Worm (Caenorhabditis elegans): ENCODE measurements around the gene srz-101.

srz-101 gene

DNA sequence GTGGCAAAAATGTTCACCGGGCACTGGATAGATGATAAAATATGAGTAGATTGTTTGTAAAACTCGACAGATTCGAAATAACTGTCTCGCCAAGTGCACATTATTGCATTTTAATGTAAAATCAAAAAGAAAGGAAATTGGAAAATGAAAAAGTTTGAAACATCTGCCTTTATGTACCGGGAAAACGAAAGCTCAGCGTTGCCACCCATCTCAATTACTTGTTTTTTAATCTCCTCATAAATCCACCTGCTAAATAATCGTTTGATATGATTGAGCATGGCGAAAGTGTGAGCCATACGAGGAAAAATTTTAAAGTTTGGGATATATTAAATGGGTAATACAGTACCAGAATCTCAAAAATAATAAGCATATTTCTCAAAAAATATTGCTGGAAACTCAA is 21.9 kb downstream of the srz-101 start, which contains the start of gene srh-137:
Gene srh-137, minus strand, starts transcription at position 101 of the 400 bp plus-strand sequence.
- no peak for TF ChIP-seq ets-4 (tag; optimal IDR thresholded peaks at IDR 0.05)

DNA sequence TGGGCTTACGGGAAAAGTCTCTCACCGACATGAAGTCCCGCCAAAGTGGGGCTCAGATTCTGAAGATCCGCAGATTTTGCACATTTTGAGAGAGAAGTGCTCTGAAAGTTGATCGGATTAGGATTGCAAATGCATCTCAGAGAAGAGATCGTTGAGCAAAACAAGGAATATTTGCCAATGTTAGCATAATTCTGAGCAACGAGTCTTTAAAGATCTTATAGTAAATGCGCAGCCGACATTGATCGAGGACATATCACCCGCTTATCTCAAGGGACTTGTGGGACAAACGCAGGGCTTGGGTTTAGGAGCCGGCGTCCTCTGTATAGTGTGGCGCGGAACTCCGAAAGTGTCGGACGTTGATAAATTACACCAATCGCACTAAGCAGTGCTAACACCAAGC is 29.1 kb downstream of the srz-101 start, which contains the start of gene nhr-112:
Gene nhr-112, minus strand, starts transcription at position 101 of the 400 bp plus-strand sequence.
- TF ChIP-seq ceh-45 (GFP tag; IDR thresholded peaks at IDR 0.05) (no peak), unc-55 (GFP tag; optimal IDR thresholded peaks at IDR 0.05) (no peak), nhr-11 (tag; optimal IDR thresholded peaks at IDR 0.05) (no peak), hlh-8 (tag; optimal IDR thresholded peaks at IDR 0.05) (no peak), odd-2 (tag; optimal IDR thresholded peaks at IDR 0.05) (no peak), ztf-16 (tag; optimal IDR thresholded peaks at IDR 0.05) (no peak), eyg-1 (tag; optimal IDR thresholded peaks at IDR 0.05) (no peak), pqm-1 (tag; optimal IDR thresholded peaks at IDR 0.05) (no peak), ceh-2 (tag; optimal IDR thresholded peaks at IDR 0.05) (no peak)

DNA sequence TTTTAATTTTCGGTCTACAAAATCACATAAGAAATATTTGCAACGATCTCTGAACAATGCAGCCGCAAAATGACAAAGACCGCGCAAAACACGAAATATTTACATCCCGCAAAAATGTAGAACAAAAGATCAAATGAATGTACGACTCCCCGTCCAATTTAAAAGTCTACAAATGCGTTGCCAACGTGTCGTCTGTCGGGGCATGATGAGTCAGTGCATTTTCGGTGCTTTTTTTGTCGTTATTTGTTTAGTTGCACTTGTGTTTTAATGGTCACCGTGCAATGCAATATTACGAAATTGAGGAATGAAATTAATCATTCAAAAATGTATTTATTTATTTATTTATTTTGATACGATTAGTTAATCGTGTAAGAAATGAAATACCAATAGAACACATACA is 29.9 kb downstream of the srz-101 start:
- TF ChIP-seq gmeb-2 (tag; optimal IDR thresholded peaks at IDR 0.05) (no peak), ceh-31 (tag; optimal IDR thresholded peaks at IDR 0.05) (no peak), syd-9 (tag; optimal IDR thresholded peaks at IDR 0.05) (no peak), hlh-13 (GFP tag; optimal IDR thresholded peaks at IDR 0.05) (no peak), hlh-30 (tag; optimal IDR thresholded peaks at IDR 0.05; ENCODE audit: insufficient read depth) (no peak), Y22D7AL.16 (tag; optimal IDR thresholded peaks at IDR 0.05) (no peak), pat-9 (tag; optimal IDR thresholded peaks at IDR 0.05) (no peak), K09A11.1 (tag; optimal IDR thresholded peaks at IDR 0.05; ENCODE audit: insufficient read depth) (no peak), elt-2 (tag; optimal IDR thresholded peaks at IDR 0.05) (no peak), T23F11.4 (GFP tag; optimal IDR thresholded peaks at IDR 0.05) (no peak), zip-5 (tag; optimal IDR thresholded peaks at IDR 0.05) (no peak), hlh-8 (tag; optimal IDR thresholded peaks at IDR 0.05) (no peak), che-1 (tag; optimal IDR thresholded peaks at IDR 0.05) (no peak), pax-1 (tag; optimal IDR thresholded peaks at IDR 0.05) (no peak)

DNA sequence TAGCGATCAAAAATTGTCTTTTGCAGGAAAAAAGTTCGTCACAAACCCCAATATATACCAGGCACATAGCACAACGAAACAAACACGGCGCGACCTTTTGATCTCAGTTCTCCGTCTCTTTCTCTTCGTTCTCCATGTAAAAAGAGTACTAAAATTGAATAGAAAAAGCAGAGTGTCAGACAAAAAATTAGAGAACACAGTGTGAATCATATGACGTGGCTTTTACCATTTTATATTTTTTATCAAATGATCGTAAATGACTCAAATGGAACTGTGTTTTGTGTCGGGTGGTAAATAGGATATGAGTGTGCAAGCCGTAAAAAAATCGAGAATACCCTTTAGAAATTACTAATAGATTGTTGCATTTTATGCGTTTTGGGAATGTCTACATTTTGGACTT is 31.3 kb downstream of the srz-101 start:
- no peak for TF ChIP-seq ceh-2 (tag; optimal IDR thresholded peaks at IDR 0.05)

DNA sequence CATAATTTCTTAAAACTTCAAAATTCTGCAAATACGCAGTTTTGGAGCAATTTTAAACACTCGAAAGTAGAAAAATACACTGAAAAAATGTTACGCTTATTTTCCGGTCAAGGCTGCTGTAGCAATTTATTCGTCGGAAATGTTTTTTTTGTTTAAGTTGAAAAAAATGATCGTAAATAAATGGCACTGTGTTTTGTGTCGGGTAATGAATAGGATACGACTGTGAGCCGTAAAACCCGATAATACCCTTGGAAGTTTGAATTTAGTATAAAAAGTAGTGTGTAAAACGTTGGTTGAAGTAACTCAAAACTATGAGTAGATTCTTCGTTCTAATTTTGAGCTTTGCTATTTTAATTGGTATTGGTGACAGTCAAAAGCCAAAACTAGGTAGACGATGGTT is 32.3 kb downstream of the srz-101 start, which contains the start of gene T25E12.14:
Gene T25E12.14, plus strand, starts transcription at position 301 of the 400 bp plus-strand sequence.
- no peak for TF ChIP-seq T23F11.4 (GFP tag; optimal IDR thresholded peaks at IDR 0.05)
- TF ChIP-seq elt-4 (tag; optimal IDR thresholded peaks at IDR 0.05): no peak
- TF ChIP-seq C38D4.7 (GFP tag; optimal IDR thresholded peaks at IDR 0.05): no peak
- TF ChIP-seq ceh-18 (tag; optimal IDR thresholded peaks at IDR 0.05): no peak
- TF ChIP-seq che-1 (tag; optimal IDR thresholded peaks at IDR 0.05): no peak
- no peak for TF ChIP-seq nhr-11 (tag; optimal IDR thresholded peaks at IDR 0.05)
- no peak for TF ChIP-seq K09A11.1 (tag; optimal IDR thresholded peaks at IDR 0.05; ENCODE audit: insufficient read depth)
- TF ChIP-seq unc-3 (GFP tag; conservative IDR thresholded peaks at IDR 0.05): no peak
- TF ChIP-seq unc-3 (tag; optimal IDR thresholded peaks at IDR 0.05): no peak

DNA sequence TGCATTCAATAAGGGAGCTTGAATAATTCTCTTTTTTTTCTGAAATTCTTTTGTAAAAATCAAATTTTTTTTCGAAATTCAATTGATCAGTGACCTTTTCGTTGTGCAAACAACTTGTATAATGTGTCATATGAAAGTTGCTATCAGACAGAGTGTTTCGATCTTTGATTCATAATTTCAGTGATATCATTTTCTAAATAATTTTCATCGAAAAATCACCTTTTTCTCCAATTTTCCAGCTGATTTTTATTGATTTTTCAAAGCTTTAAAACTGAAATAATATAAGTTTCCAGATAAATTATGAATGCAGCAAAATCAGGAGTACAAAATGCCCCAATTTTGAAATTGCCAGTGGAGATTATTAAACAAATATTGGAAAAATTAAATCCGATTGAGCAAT is 33.8 kb downstream of the srz-101 start, which contains the start of gene fbxa-127:
Gene fbxa-127, plus strand, starts transcription at position 301 of the 400 bp plus-strand sequence.
- no peak for TF ChIP-seq npax-4 (tag; optimal IDR thresholded peaks at IDR 0.05)
- no peak for TF ChIP-seq lin-11 (tag; optimal IDR thresholded peaks at IDR 0.05)
- TF ChIP-seq pax-1 (tag; optimal IDR thresholded peaks at IDR 0.05): no peak
- no peak for TF ChIP-seq nhr-232 (tag; optimal IDR thresholded peaks at IDR 0.05)
- TF ChIP-seq unc-42 (tag; optimal IDR thresholded peaks at IDR 0.05): no peak
- TF ChIP-seq nhr-11 (tag; optimal IDR thresholded peaks at IDR 0.05): no peak
- no peak for TF ChIP-seq madf-2 (tag; optimal IDR thresholded peaks at IDR 0.05)
- TF ChIP-seq hlh-8 (tag; optimal IDR thresholded peaks at IDR 0.05): no peak
- TF ChIP-seq K02D7.2 (tag; optimal IDR thresholded peaks at IDR 0.05): no peak
- TF ChIP-seq sdc-2 (tag; optimal IDR thresholded peaks at IDR 0.05): no peak
- no peak for TF ChIP-seq elt-2 (tag; optimal IDR thresholded peaks at IDR 0.05)
- no peak for TF ChIP-seq ceh-22 (tag; optimal IDR thresholded peaks at IDR 0.05)
- no peak for TF ChIP-seq pag-3 (tag; optimal IDR thresholded peaks at IDR 0.05; ENCODE audit: borderline replicate concordance)
- no peak for TF ChIP-seq ceh-31 (tag; optimal IDR thresholded peaks at IDR 0.05)
- no peak for TF ChIP-seq unc-86 (tag; optimal IDR thresholded peaks at IDR 0.05)
- TF ChIP-seq eyg-1 (tag; optimal IDR thresholded peaks at IDR 0.05): no peak
